Fruit fly (Drosophila melanogaster) whole organism: ENCODE measurements around the gene Cyp12a5.

Experiments used
- CG8478 ChIP-seq: fragments of >200 bp; optimal IDR thresholded peaks from 2 replicates; lab custom pipeline; 2018; ENCODE audit warnings: inconsistent platforms
- Dll ChIP-seq: fragments of >200 bp; optimal IDR thresholded peaks from 2 replicates; lab custom pipeline; 2017
- EcR ChIP-seq, 2 experiments: fragments of >200 bp; optimal IDR thresholded peaks; 2 replicates each; lab custom pipeline; 2017; ENCODE audit warnings: missing biosample characterization in 2 of 2, missing genetic modification characterization in 2 of 2, missing genetic modification reagents in 2 of 2
- pan ChIP-seq: fragments of >200 bp; optimal IDR thresholded peaks from 2 replicates; lab custom pipeline; 2017
- psq ChIP-seq: fragments of >200 bp; optimal IDR thresholded peaks from 2 replicates; lab custom pipeline; 2017
- usp ChIP-seq: fragments of >200 bp; optimal IDR thresholded peaks from 2 replicates; lab custom pipeline; 2017; ENCODE audit warnings: missing biosample characterization, missing genetic modification characterization, mixed read lengths

dm6 chr3R:19090983-19091748 is 41.3 kb upstream of the Cyp12a5 start:
- TF ChIP-seq Dll (lab: Kevin White, UChicago): no peak
- TF ChIP-seq CG8478 (lab: Kevin White, UChicago): no peak
- TF ChIP-seq pan (lab: Kevin White, UChicago): no peak
- no peak for TF ChIP-seq usp (GFP tag; lab: Kevin White, UChicago)
- no peak for TF ChIP-seq psq
- no peak for TF ChIP-seq EcR (GFP tag; optimal IDR thresholded peaks at IDR 0.05; lab: Kevin White, UChicago)
